Worm (Caenorhabditis elegans) whole organism, young adult: ENCODE measurements around the gene Y38C1AA.12.

Experiments
- B0261.1 ChIP-seq: sonication (generic microtip); optimal IDR thresholded peaks from 2 replicates; lab custom pipeline; 2016; ENCODE audit warnings: mild to moderate bottlenecking, missing genetic modification characterization, moderate library complexity, missing compliant biosample characterization
- K12H6.12 ChIP-seq: fragments of 200-800 bp; sonication (Bioruptor generic); optimal IDR thresholded peaks from 2 replicates; lab custom pipeline; 2018; ENCODE audit warnings: mild to moderate bottlenecking, missing genetic modification characterization, missing compliant biosample characterization
- ZK185.1 ChIP-seq: sonication (generic microtip); optimal IDR thresholded peaks from 2 replicates; lab custom pipeline; 2016; ENCODE audit warnings: mild to moderate bottlenecking, missing genetic modification characterization, missing compliant biosample characterization; ENCODE audit not compliant: poor library complexity, severe bottlenecking
- ama-1 ChIP-seq, 3 experiments: fragments of 150-350 bp in 1 of 3; sonication (generic microtip) in 2 of 3; optimal IDR thresholded peaks; 2 replicates each; lab custom pipeline; 2014 to 2018; ENCODE audit warnings: missing biosample characterization in 2 of 3, missing genetic modification characterization in 2 of 3, missing genetic modification reagents in 2 of 3
- ceh-100 ChIP-seq: fragments of 200-800 bp; sonication (Bioruptor generic); IDR thresholded peaks from 2 replicates; pipeline ENCODE4 v1.3.6; 2022; ENCODE audit warnings: missing genetic modification reagents, missing genetic modification characterization, missing compliant biosample characterization
- let-526 ChIP-seq: fragments of 200-800 bp; sonication (Bioruptor generic); IDR thresholded peaks from 2 replicates; pipeline ENCODE4 v1.3.6; 2022; ENCODE audit warnings: missing genetic modification reagents, missing genetic modification characterization, missing compliant biosample characterization
- madf-8 ChIP-seq: fragments of 200-800 bp; sonication (Bioruptor generic); conservative IDR thresholded peaks from 2 replicates; pipeline ENCODE4 v1.3.6; 2022; ENCODE audit warnings: missing genetic modification reagents, missing genetic modification characterization, missing compliant biosample characterization
- mes-4 ChIP-seq: sonication (generic microtip); optimal IDR thresholded peaks from 2 replicates; lab custom pipeline; 2016; ENCODE audit warnings: missing genotype, missing genetic modification characterization, missing compliant biosample characterization
- repo-1 ChIP-seq: sonication (generic microtip); optimal IDR thresholded peaks from 2 replicates; lab custom pipeline; 2017; ENCODE audit warnings: mild to moderate bottlenecking, missing genetic modification characterization, missing compliant biosample characterization
- snpc-4 ChIP-seq, 5 experiments: fragments of 150-350 bp in 1 of 5; sonication (generic microtip) in 4 of 5; optimal IDR thresholded peaks; 2 replicates each; lab custom pipeline; 2014 to 2018; ENCODE audit warnings: missing genetic modification characterization in 5 of 5, missing biosample characterization in 3 of 5, antibody characterized with exemption in 2 of 5, mild to moderate bottlenecking in 2 of 5, missing compliant biosample characterization in 2 of 5, missing genotype in 2 of 5, moderate library complexity in 2 of 5, missing genetic modification reagents in 1 of 5
- tlf-1 ChIP-seq: fragments of 200-800 bp; sonication (Bioruptor generic); optimal IDR thresholded peaks from 2 replicates; lab custom pipeline; 2018; ENCODE audit warnings: mild to moderate bottlenecking, missing genetic modification characterization, missing compliant biosample characterization
- unc-62 ChIP-seq: fragments of 150-350 bp; optimal IDR thresholded peaks from 2 replicates; lab custom pipeline; 2014; ENCODE audit warnings: missing biosample characterization, missing genetic modification reagents, missing genetic modification characterization
- ztf-22 ChIP-seq: fragments of 200-800 bp; sonication (Bioruptor generic); optimal IDR thresholded peaks from 2 replicates; lab custom pipeline; 2018; ENCODE audit warnings: mild to moderate bottlenecking, missing genetic modification characterization, moderate library complexity, missing compliant biosample characterization
- ztf-26 ChIP-seq: sonication (generic microtip); optimal IDR thresholded peaks from 2 replicates; lab custom pipeline; 2017; ENCODE audit warnings: missing genetic modification characterization, missing compliant biosample characterization

- no peak for TF ChIP-seq ztf-26 (tag; lab: Kevin White, UChicago)
- no peak for TF ChIP-seq snpc-4 (GFP tag; optimal IDR thresholded peaks at IDR 0.05; lab: Kevin White, UChicago)
- no peak for TF ChIP-seq snpc-4 (tag; optimal IDR thresholded peaks at IDR 0.05; lab: Kevin White, UChicago)
- TF ChIP-seq tlf-1 (GFP tag; lab: Kevin White, UChicago): no peak
- no peak for TF ChIP-seq let-526 (GFP tag; lab: Robert Waterston, UW)
- no peak for TF ChIP-seq ztf-22 (GFP tag; lab: Kevin White, UChicago)
- TF ChIP-seq K12H6.12 (tag; lab: Kevin White, UChicago): no peak
- no peak for TF ChIP-seq ZK185.1 (tag; lab: Kevin White, UChicago)
- no peak for TF ChIP-seq mes-4 (tag; lab: Kevin White, UChicago)
- no peak for TF ChIP-seq madf-8 (GFP tag; lab: Robert Waterston, UW)
- no peak for TF ChIP-seq ceh-100 (GFP tag; lab: Robert Waterston, UW)
- TF ChIP-seq unc-62 (GFP tag; lab: Kevin White, UChicago): no peak
- no peak for TF ChIP-seq ama-1 (optimal IDR thresholded peaks at IDR 0.05; lab: Kevin White, UChicago)
- TF ChIP-seq ama-1 (GFP tag; optimal IDR thresholded peaks at IDR 0.05; lab: Kevin White, UChicago): no peak
- TF ChIP-seq repo-1 (tag; lab: Kevin White, UChicago): no peak
- no peak for TF ChIP-seq B0261.1
Observed at ce11 chrIV:157809-158208, 34.2 kb upstream of the Y38C1AA.12 start, which contains the start of gene gegf-1.
